Worm (Caenorhabditis elegans): ENCODE data around the gene mog-5.
A peak's percentile ranks its signal among the peaks of the same experiment; 100 is the strongest.

The mog-5 gene

ce11 chrII:5373275-5374047, 25.9 kb upstream of the mog-5 start, which contains the start of the genes agt-2 and F09E5.3 (continued):
- TF ChIP-seq gmeb-1 (tag; optimal IDR thresholded peaks at IDR 0.05), result peak; percentile 92
- TF ChIP-seq unc-62 (GFP tag; optimal IDR thresholded peaks at IDR 0.05), result no peak
- TF ChIP-seq sem-4 (tag; optimal IDR thresholded peaks at IDR 0.05), result peak; percentile 83
- TF ChIP-seq lin-13 (GFP tag; optimal IDR thresholded peaks at IDR 0.05), result peak; percentile 92
- TF ChIP-seq R02D3.7 (tag; optimal IDR thresholded peaks at IDR 0.05), result peak; percentile 50
- peak; percentile 90 to 96 for TF ChIP-seq lsy-2 (tag; optimal IDR thresholded peaks at IDR 0.05)

ce11 chrII:5374967-5375366, 24.4 kb upstream of the mog-5 start, which contains the start of gene algn-2:
Gene algn-2 (plus strand): TSS chrII:5375267.
- TF ChIP-seq ztf-4 (tag; optimal IDR thresholded peaks at IDR 0.05), result no peak
- no peak for TF ChIP-seq sem-4 (tag; optimal IDR thresholded peaks at IDR 0.05)
- no peak for TF ChIP-seq C34F6.9 (tag; optimal IDR thresholded peaks at IDR 0.05)
- no peak for TF ChIP-seq unc-39 (tag; optimal IDR thresholded peaks at IDR 0.05)
- TF ChIP-seq mdl-1 (tag; optimal IDR thresholded peaks at IDR 0.05), result no peak
- TF ChIP-seq blmp-1 (tag; optimal IDR thresholded peaks at IDR 0.05; ENCODE audit: insufficient read depth), result no peak
- TF ChIP-seq dmd-4 (tag; optimal IDR thresholded peaks at IDR 0.05), result no peak
- no peak for TF ChIP-seq ceh-82 (tag; optimal IDR thresholded peaks at IDR 0.05)
- TF ChIP-seq crh-2 (tag; optimal IDR thresholded peaks at IDR 0.05), result no peak
- no peak for TF ChIP-seq ceh-16 (tag; optimal IDR thresholded peaks at IDR 0.05)
- TF ChIP-seq mbf-1 (tag; optimal IDR thresholded peaks at IDR 0.05), result no peak
- no peak for TF ChIP-seq zag-1 (tag; optimal IDR thresholded peaks at IDR 0.05)
- TF ChIP-seq unc-55 (GFP tag; optimal IDR thresholded peaks at IDR 0.05), result no peak
- no peak for TF ChIP-seq lin-11 (tag; optimal IDR thresholded peaks at IDR 0.05)
- TF ChIP-seq snpc-4 (tag; optimal IDR thresholded peaks at IDR 0.05), result no peak
- TF ChIP-seq Y55F3AM.14 (GFP tag; optimal IDR thresholded peaks at IDR 0.05), result no peak
- TF ChIP-seq R02D3.7 (tag; optimal IDR thresholded peaks at IDR 0.05), result no peak
- TF ChIP-seq elt-3 (tag; optimal IDR thresholded peaks at IDR 0.05), result no peak
- TF ChIP-seq elt-1 (tag; optimal IDR thresholded peaks at IDR 0.05), result no peak
- no peak for TF ChIP-seq mab-5 (tag; optimal IDR thresholded peaks at IDR 0.05)

ce11 chrII:5377467-5378238, 21.7 kb upstream of the mog-5 start, which contains the start of gene prdx-2:
Gene prdx-2 (plus strand): TSS chrII:5378195.
- TF ChIP-seq dmd-4 (tag; optimal IDR thresholded peaks at IDR 0.05) (no peak), lin-11 (tag; optimal IDR thresholded peaks at IDR 0.05) (peak; percentile 16), lsy-2 (tag; optimal IDR thresholded peaks at IDR 0.05) (peak in 1 of 2 experiments; percentile 16)

- TF ChIP-seq fos-1 (tag; optimal IDR thresholded peaks at IDR 0.05) (peak; percentile 8), crh-2 (tag; optimal IDR thresholded peaks at IDR 0.05) (peak; percentile 28), mdl-1 (tag; optimal IDR thresholded peaks at IDR 0.05) (no peak), sem-4 (tag; optimal IDR thresholded peaks at IDR 0.05) (no peak), aly-2 (tag; optimal IDR thresholded peaks at IDR 0.05) (no peak), ztf-4 (tag; optimal IDR thresholded peaks at IDR 0.05) (no peak), ztf-11 (tag; optimal IDR thresholded peaks at IDR 0.05) (no peak), C34F6.9 (tag; optimal IDR thresholded peaks at IDR 0.05) (no peak), sma-9 (GFP tag; optimal IDR thresholded peaks at IDR 0.05) (peak; percentile 33), sma-9 (tag; optimal IDR thresholded peaks at IDR 0.05) (no peak), nhr-12 (tag; optimal IDR thresholded peaks at IDR 0.05) (no peak), egl-27 (tag; optimal IDR thresholded peaks at IDR 0.05) (no peak), peb-1 (tag; optimal IDR thresholded peaks at IDR 0.05) (no peak), ama-1 (optimal IDR thresholded peaks at IDR 0.05) (no peak), lin-39 (tag; optimal IDR thresholded peaks at IDR 0.05) (no peak), nhr-11 (tag; optimal IDR thresholded peaks at IDR 0.05) (no peak), nhr-77 (tag; optimal IDR thresholded peaks at IDR 0.05) (no peak), nhr-6 (tag; optimal IDR thresholded peaks at IDR 0.05) (no peak), ceh-82 (tag; optimal IDR thresholded peaks at IDR 0.05) (no peak), snpc-4 (tag; optimal IDR thresholded peaks at IDR 0.05) (no peak), nhr-25 (tag; optimal IDR thresholded peaks at IDR 0.05) (peak; percentile 5), lsy-2 (tag; optimal IDR thresholded peaks at IDR 0.05) (no peak), ZK546.5 (tag; optimal IDR thresholded peaks at IDR 0.05) (no peak), zag-1 (tag; optimal IDR thresholded peaks at IDR 0.05) (no peak), nhr-129 (tag; optimal IDR thresholded peaks at IDR 0.05) (peak; percentile 49), sma-3 (GFP tag; optimal IDR thresholded peaks at IDR 0.05) (no peak)
Observed at ce11 chrII:5378239-5378521, 21.2 kb upstream of the mog-5 start.
